Fruit fly (Drosophila melanogaster): ENCODE results near the gene hwt.
A peak's percentile ranks its signal among the peaks of the same experiment; 100 is the strongest.

hwt gene

DNA sequence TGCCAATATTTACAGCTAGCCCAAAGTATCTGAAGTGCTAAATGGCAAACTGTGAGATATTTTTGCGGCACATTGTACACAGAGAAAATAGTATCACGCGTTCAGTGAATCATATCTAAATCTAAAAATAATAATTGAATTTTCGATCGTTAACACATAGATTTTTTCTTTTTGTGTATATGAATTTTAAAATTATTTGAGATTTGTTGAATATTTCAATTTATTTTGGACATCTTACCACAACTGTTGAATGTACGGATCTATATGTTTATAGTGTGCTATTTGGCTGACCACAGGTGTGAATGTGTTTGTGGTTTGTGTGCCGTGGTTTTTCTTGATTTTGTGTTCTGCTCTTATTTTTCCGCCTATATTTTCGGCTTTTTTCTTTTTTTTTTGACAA lies 98.5 kb downstream of the hwt start (continued):
- TF ChIP-seq knrl (GFP tag; IDR thresholded peaks at IDR 0.05; ENCODE audit: partially characterized antibody) (no peak), CG9797 (GFP tag; optimal IDR thresholded peaks at IDR 0.05) (no peak), CG31441 (GFP tag; IDR thresholded peaks at IDR 0.05) (peak; percentile 64), eyg (GFP tag; optimal IDR thresholded peaks at IDR 0.05) (peak; percentile 33), Oli (tag; optimal IDR thresholded peaks at IDR 0.05) (peak; percentile 68), CG10267 (tag; optimal IDR thresholded peaks at IDR 0.05) (peak; percentile 38), gsb (GFP tag; IDR thresholded peaks at IDR 0.05) (0 out of 2 replicates have a peak, but pooled peaks have one; percentile 13), hb (GFP tag; IDR thresholded peaks at IDR 0.05; ENCODE audit: partially characterized antibody) (no peak), btn (GFP tag; optimal IDR thresholded peaks at IDR 0.05) (no peak), dmrt11E (tag; optimal IDR thresholded peaks at IDR 0.05) (no peak), pnt (GFP tag; optimal IDR thresholded peaks at IDR 0.05) (no peak), mam (GFP tag; optimal IDR thresholded peaks at IDR 0.05) (peak; percentile 62), Sin3A (optimal IDR thresholded peaks at IDR 0.05) (no peak), CG5953 (GFP tag; IDR thresholded peaks at IDR 0.05) (no peak), CG3847 (GFP tag; IDR thresholded peaks at IDR 0.05) (peak; percentile 53), CG15601 (tag; optimal IDR thresholded peaks at IDR 0.05) (no peak), al (GFP tag; IDR thresholded peaks at IDR 0.05) (peak; percentile 60), ttk (GFP tag; IDR thresholded peaks at IDR 0.05) (0 out of 2 replicates have a peak, but pooled peaks have one; percentile 22), Max (GFP tag; optimal IDR thresholded peaks at IDR 0.05) (peak; percentile 43), ERR (GFP tag; optimal IDR thresholded peaks at IDR 0.05) (no peak), HHEX (GFP tag; optimal IDR thresholded peaks at IDR 0.05) (peak; percentile 68), seq (GFP tag; IDR thresholded peaks at IDR 0.05) (peak; percentile 56), D19B (GFP tag; optimal IDR thresholded peaks at IDR 0.05) (peak; percentile 54), Fer1 (GFP tag; optimal IDR thresholded peaks at IDR 0.05) (peak; percentile 47), rib (GFP tag; IDR thresholded peaks at IDR 0.05) (0 out of 2 replicates have a peak, but pooled peaks have one; percentile 28), CG6654 (GFP tag; optimal IDR thresholded peaks at IDR 0.05) (peak; percentile 23), slp2 (GFP tag; optimal IDR thresholded peaks at IDR 0.05) (peak; percentile 23), CG6854 (GFP tag; optimal IDR thresholded peaks at IDR 0.05) (peak; percentile 55), jing (GFP tag; optimal IDR thresholded peaks at IDR 0.05) (no peak), sug (tag; optimal IDR thresholded peaks at IDR 0.05) (no peak), crp (GFP tag; optimal IDR thresholded peaks at IDR 0.05) (peak in 1 of 2 experiments; percentile 0), row (GFP tag; IDR thresholded peaks at IDR 0.05) (peak; percentile 79), CG10274 (GFP tag; optimal IDR thresholded peaks at IDR 0.05) (peak; percentile 39), CG30020 (tag; optimal IDR thresholded peaks at IDR 0.05) (no peak), cas (GFP tag; IDR thresholded peaks at IDR 0.05) (no peak), CG15073 (GFP tag; optimal IDR thresholded peaks at IDR 0.05) (no peak), pho (GFP tag; optimal IDR thresholded peaks at IDR 0.05) (peak; percentile 65), CG8290 (GFP tag; optimal IDR thresholded peaks at IDR 0.05) (no peak), CG8290 (tag; optimal IDR thresholded peaks at IDR 0.05) (no peak), CG17912 (GFP tag; optimal IDR thresholded peaks at IDR 0.05) (no peak), yki (optimal IDR thresholded peaks at IDR 0.05) (no peak), repo (GFP tag; optimal IDR thresholded peaks at IDR 0.05) (no peak), CG13424 (tag; optimal IDR thresholded peaks at IDR 0.05) (peak; percentile 51), CG12236 (GFP tag; optimal IDR thresholded peaks at IDR 0.05) (no peak), oc (tag; optimal IDR thresholded peaks at IDR 0.05) (no peak), CG2199 (GFP tag; IDR thresholded peaks at IDR 0.05) (no peak), YL-1 (GFP tag; optimal IDR thresholded peaks at IDR 0.05) (no peak), gt (GFP tag; IDR thresholded peaks at IDR 0.05) (no peak), ac (GFP tag; optimal IDR thresholded peaks at IDR 0.05) (no peak), CG6791 (GFP tag; IDR thresholded peaks at IDR 0.05; ENCODE audit: partially characterized antibody) (no peak; the same call in 2 of the 3 replicates), sens-2 (GFP tag; IDR thresholded peaks at IDR 0.05) (no peak), CG10979 (tag; optimal IDR thresholded peaks at IDR 0.05) (peak; percentile 51), CG3838 (GFP tag; optimal IDR thresholded peaks at IDR 0.05) (no peak)
